Worm (Caenorhabditis elegans) whole organism, dauer: ENCODE results near the gene fbxb-24.
"Not testable (repeated sequence)": the region's sequence is repeated elsewhere in the genome, so short reads cannot be mapped to it uniquely, and the experiment has no call there.

Source experiments
- unc-62 ChIP-seq: sonication (generic microtip); optimal IDR thresholded peaks from 2 replicates; lab custom pipeline; 2017; ENCODE audit warnings: missing biosample characterization, missing genetic modification reagents, missing genetic modification characterization

Gene fbxb-24

ce11 chrIII:11908660-11909059 is at the start of gene fbxb-24:
TSS of gene fbxb-24 (plus strand) at chrIII:11908960.
- TF ChIP-seq unc-62 (GFP tag; lab: Kevin White, UChicago): no peak

ce11 chrIII:11861123-11861522 is 47.6 kb upstream of the fbxb-24 start:
- no peak for TF ChIP-seq unc-62 (GFP tag; lab: Kevin White, UChicago)

ce11 chrIII:11862149-11862548 is 46.6 kb upstream of the fbxb-24 start, which contains the start of gene Y56A3A.2:
TSS of gene Y56A3A.2 (minus strand) at chrIII:11862249.
- TF ChIP-seq unc-62 (GFP tag; lab: Kevin White, UChicago): no peak

ce11 chrIII:11866127-11866526 is 42.6 kb upstream of the fbxb-24 start:
- TF ChIP-seq unc-62 (GFP tag; lab: Kevin White, UChicago): no peak

- no peak for TF ChIP-seq unc-62 (GFP tag; lab: Kevin White, UChicago)
Measured at ce11 chrIII:11869231-11869912, 39.4 kb upstream of the fbxb-24 start, which contains the start of gene taf-12. TSS of gene taf-12 (minus strand) at chrIII:11869281.

ce11 chrIII:11870009-11870408 is 38.8 kb upstream of the fbxb-24 start:
- no peak for TF ChIP-seq unc-62 (GFP tag; lab: Kevin White, UChicago)

- TF ChIP-seq unc-62 (GFP tag; lab: Kevin White, UChicago): no peak
Measured at ce11 chrIII:11871617-11872016, 37.1 kb upstream of the fbxb-24 start.

ce11 chrIII:11874242-11874641 is 34.5 kb upstream of the fbxb-24 start:
- no peak for TF ChIP-seq unc-62 (GFP tag; lab: Kevin White, UChicago)

- TF ChIP-seq unc-62 (GFP tag; lab: Kevin White, UChicago): no peak
Measured at ce11 chrIII:11876130-11876529, 32.6 kb upstream of the fbxb-24 start.

- TF ChIP-seq unc-62 (GFP tag; lab: Kevin White, UChicago): no peak
Measured at ce11 chrIII:11878751-11879150, 30.0 kb upstream of the fbxb-24 start, which contains the start of gene Y56A3A.6. TSS of gene Y56A3A.6 (minus strand) at chrIII:11878803.

ce11 chrIII:11881549-11881948 is 27.2 kb upstream of the fbxb-24 start:
- TF ChIP-seq unc-62 (GFP tag; lab: Kevin White, UChicago): no peak

- not testable (repeated sequence) for TF ChIP-seq unc-62 (GFP tag; lab: Kevin White, UChicago)
Measured at ce11 chrIII:11883694-11884093, 25.1 kb upstream of the fbxb-24 start, which contains the start of gene fbxb-22. TSS of gene fbxb-22 (minus strand) at chrIII:11883754.

ce11 chrIII:11891335-11891734 is 17.4 kb upstream of the fbxb-24 start, which contains the start of gene faah-5:
TSS of gene faah-5 (minus strand) at chrIII:11891435.
- TF ChIP-seq unc-62 (GFP tag; lab: Kevin White, UChicago): no peak

- no peak for TF ChIP-seq unc-62 (GFP tag; lab: Kevin White, UChicago)
Measured at ce11 chrIII:11892939-11893338, 15.8 kb upstream of the fbxb-24 start, which contains the start of gene Y56A3A.41. TSS of gene Y56A3A.41 (minus strand) at chrIII:11893039.

ce11 chrIII:11895504-11895903 is 13.3 kb upstream of the fbxb-24 start:
- no peak for TF ChIP-seq unc-62 (GFP tag; lab: Kevin White, UChicago)

- no peak for TF ChIP-seq unc-62 (GFP tag; lab: Kevin White, UChicago)
Measured at ce11 chrIII:11896652-11897051, 12.1 kb upstream of the fbxb-24 start.

- no peak for TF ChIP-seq unc-62 (GFP tag; lab: Kevin White, UChicago)
Measured at ce11 chrIII:11898169-11898568, 10.6 kb upstream of the fbxb-24 start, which contains the start of gene tsen-2. TSS of gene tsen-2 (minus strand) at chrIII:11898269.
